Worm (Caenorhabditis elegans) whole organism, early embryonic: ENCODE measurements around the gene T10D4.11.

ENCODE experiments used
- B0310.2 ChIP-seq: sonication (generic microtip); optimal IDR thresholded peaks from 2 replicates; lab custom pipeline; 2016; ENCODE audit warnings: mild to moderate bottlenecking, missing genetic modification characterization, missing compliant biosample characterization
- aly-1 ChIP-seq: sonication (generic microtip); optimal IDR thresholded peaks from 2 replicates; lab custom pipeline; 2016; ENCODE audit warnings: missing genetic modification characterization, missing compliant biosample characterization
- ama-1 ChIP-seq: fragments of 150-350 bp; optimal IDR thresholded peaks from 2 replicates; lab custom pipeline; 2014
- ceh-36 ChIP-seq: sonication (generic microtip); optimal IDR thresholded peaks from 2 replicates; lab custom pipeline; 2016; ENCODE audit warnings: missing genetic modification characterization, inconsistent platforms, missing compliant biosample characterization
- ets-7 ChIP-seq: sonication (generic microtip); optimal IDR thresholded peaks from 2 replicates; lab custom pipeline; 2016; ENCODE audit warnings: missing genotype, missing genetic modification characterization, missing compliant biosample characterization
- flt-1 ChIP-seq: fragments of 200-800 bp; sonication (Bioruptor generic); IDR thresholded peaks from 2 replicates; pipeline ENCODE4 v1.3.6; 2022; ENCODE audit warnings: missing genetic modification characterization, missing compliant biosample characterization
- hmbx-1 ChIP-seq: sonication (generic microtip); optimal IDR thresholded peaks from 2 replicates; lab custom pipeline; 2016; ENCODE audit warnings: mild to moderate bottlenecking, missing genetic modification characterization, missing compliant biosample characterization
- hmg-4 ChIP-seq: fragments of 200-800 bp; sonication (Bioruptor generic); optimal IDR thresholded peaks from 2 replicates; lab custom pipeline; 2018; ENCODE audit warnings: mild to moderate bottlenecking, missing genetic modification characterization, missing compliant biosample characterization
- scrt-1 ChIP-seq: fragments of 200-800 bp; sonication (Bioruptor generic); IDR thresholded peaks from 2 replicates; pipeline ENCODE4 v1.3.6; 2022; ENCODE audit warnings: missing genetic modification characterization, missing compliant biosample characterization
- sea-1 ChIP-seq: fragments of 200-800 bp; sonication (Bioruptor generic); conservative IDR thresholded peaks from 2 replicates; pipeline ENCODE4 v1.3.6; 2022; ENCODE audit warnings: missing genetic modification characterization, missing compliant biosample characterization
- tbx-11 ChIP-seq: fragments of 200-800 bp; sonication (Bioruptor generic); IDR thresholded peaks from 2 replicates; pipeline ENCODE4 v1.3.6; 2022; ENCODE audit warnings: missing genetic modification characterization, missing compliant biosample characterization

ce11 chrII:3110099-3110498, 39.3 kb downstream of the T10D4.11 start:
- no peak for TF ChIP-seq sea-1 (GFP tag; lab: Robert Waterston, UW)
- TF ChIP-seq ama-1 (lab: Kevin White, UChicago) = no peak
- TF ChIP-seq ceh-36 = no peak
- TF ChIP-seq scrt-1 (GFP tag; lab: Robert Waterston, UW) = no peak
- no peak for TF ChIP-seq flt-1 (GFP tag; lab: Robert Waterston, UW)
- TF ChIP-seq aly-1 = no peak
- TF ChIP-seq hmbx-1 (tag; lab: Kevin White, UChicago) = no peak
- no peak for TF ChIP-seq ets-7 (tag; lab: Kevin White, UChicago)
- TF ChIP-seq tbx-11 (GFP tag; lab: Robert Waterston, UW) = no peak
- no peak for TF ChIP-seq B0310.2 (tag; lab: Kevin White, UChicago)
- TF ChIP-seq hmg-4 (GFP tag; lab: Kevin White, UChicago) = no peak
